Fruit fly (Drosophila melanogaster): ENCODE data around the gene Mi-2.
A peak's percentile ranks its signal among the peaks of the same experiment; 100 is the strongest.

The Mi-2 gene

dm6 chr3L:19867238-19867637 lies 42.8 kb downstream of the Mi-2 start:
- TF ChIP-seq Jra (GFP tag; optimal IDR thresholded peaks at IDR 0.05), result no peak

- TF ChIP-seq Rel (GFP tag; optimal IDR thresholded peaks at IDR 0.05) (no peak), Rel (tag; optimal IDR thresholded peaks at IDR 0.05) (peak; percentile 16), usp (GFP tag; optimal IDR thresholded peaks at IDR 0.05) (no peak), dl (GFP tag; optimal IDR thresholded peaks at IDR 0.05; ENCODE audit: insufficient read depth in 1 of 2, partially characterized antibody in 2 of 2) (no peak), rgr (GFP tag; optimal IDR thresholded peaks at IDR 0.05) (peak; percentile 25), jim (GFP tag; optimal IDR thresholded peaks at IDR 0.05) (no peak), Myc (optimal IDR thresholded peaks at IDR 0.05) (peak; percentile 37), psq (GFP tag; optimal IDR thresholded peaks at IDR 0.05) (peak; percentile 11), Dif (GFP tag; optimal IDR thresholded peaks at IDR 0.05; ENCODE audit: partially characterized antibody) (peak; percentile 5), h (GFP tag; optimal IDR thresholded peaks at IDR 0.05) (peak; percentile 23), Hr83 (GFP tag; optimal IDR thresholded peaks at IDR 0.05; ENCODE audit: poor library complexity, severe bottlenecking) (peak; percentile 38), sage (GFP tag; optimal IDR thresholded peaks at IDR 0.05) (peak; percentile 23)
These were observed 48.8 kb downstream of the Mi-2 start for dm6 chr3L:19861215-19861614.

- TF ChIP-seq Sp1 (GFP tag; optimal IDR thresholded peaks at IDR 0.05), result no peak
- TF ChIP-seq Abd-B (GFP tag; optimal IDR thresholded peaks at IDR 0.05), result no peak
- no peak for TF ChIP-seq CrebA (GFP tag; optimal IDR thresholded peaks at IDR 0.05; ENCODE audit: borderline replicate concordance)
- no peak for TF ChIP-seq Vsx2 (GFP tag; optimal IDR thresholded peaks at IDR 0.05; ENCODE audit: partially characterized antibody)
- TF ChIP-seq Hnf4 (GFP tag; optimal IDR thresholded peaks at IDR 0.05), result no peak
- no peak for TF ChIP-seq Myc (optimal IDR thresholded peaks at IDR 0.05)
- TF ChIP-seq GATAd (GFP tag; optimal IDR thresholded peaks at IDR 0.05), result no peak
- no peak for TF ChIP-seq psq (GFP tag; optimal IDR thresholded peaks at IDR 0.05)
- TF ChIP-seq dl (GFP tag; optimal IDR thresholded peaks at IDR 0.05; ENCODE audit: insufficient read depth in 1 of 2, partially characterized antibody in 2 of 2), result no peak
- no peak for TF ChIP-seq tai (GFP tag; optimal IDR thresholded peaks at IDR 0.05)
- no peak for TF ChIP-seq dsf (GFP tag; optimal IDR thresholded peaks at IDR 0.05; ENCODE audit: borderline replicate concordance)
- TF ChIP-seq lola (GFP tag; optimal IDR thresholded peaks at IDR 0.05), result no peak
- TF ChIP-seq Rel (GFP tag; optimal IDR thresholded peaks at IDR 0.05), result no peak
- no peak for TF ChIP-seq Rel (tag; optimal IDR thresholded peaks at IDR 0.05)
- no peak for TF ChIP-seq Mio (GFP tag; optimal IDR thresholded peaks at IDR 0.05)
- TF ChIP-seq jim (GFP tag; optimal IDR thresholded peaks at IDR 0.05), result no peak
These were observed 52.0 kb downstream of the Mi-2 start for dm6 chr3L:19857923-19858490.

- TF ChIP-seq CG9705 (GFP tag; optimal IDR thresholded peaks at IDR 0.05) (no peak), sage (GFP tag; optimal IDR thresholded peaks at IDR 0.05) (no peak), tai (GFP tag; optimal IDR thresholded peaks at IDR 0.05) (no peak), Hnf4 (GFP tag; optimal IDR thresholded peaks at IDR 0.05) (no peak), HLH106 (tag; optimal IDR thresholded peaks at IDR 0.05) (no peak), Hr83 (GFP tag; optimal IDR thresholded peaks at IDR 0.05; ENCODE audit: poor library complexity, severe bottlenecking) (no peak), rgr (GFP tag; optimal IDR thresholded peaks at IDR 0.05) (no peak), Hr78 (GFP tag; optimal IDR thresholded peaks at IDR 0.05) (no peak), Abd-B (GFP tag; optimal IDR thresholded peaks at IDR 0.05) (no peak), dmrt93B (GFP tag; optimal IDR thresholded peaks at IDR 0.05) (no peak), woc (GFP tag; optimal IDR thresholded peaks at IDR 0.05) (no peak), br (GFP tag; optimal IDR thresholded peaks at IDR 0.05) (no peak), Vsx2 (GFP tag; optimal IDR thresholded peaks at IDR 0.05; ENCODE audit: partially characterized antibody) (no peak), pan (optimal IDR thresholded peaks at IDR 0.05) (no peak)
These were observed 61.9 kb downstream of the Mi-2 start for dm6 chr3L:19848080-19848479.

dm6 chr3L:19846960-19847359 lies 63.1 kb downstream of the Mi-2 start:
- TF ChIP-seq Hnf4 (GFP tag; optimal IDR thresholded peaks at IDR 0.05), result no peak
- TF ChIP-seq Myc (optimal IDR thresholded peaks at IDR 0.05), result no peak
- no peak for TF ChIP-seq Vsx2 (GFP tag; optimal IDR thresholded peaks at IDR 0.05; ENCODE audit: partially characterized antibody)
- TF ChIP-seq GATAd (GFP tag; optimal IDR thresholded peaks at IDR 0.05), result no peak
- TF ChIP-seq h (GFP tag; optimal IDR thresholded peaks at IDR 0.05), result no peak
- TF ChIP-seq Hr83 (GFP tag; optimal IDR thresholded peaks at IDR 0.05; ENCODE audit: poor library complexity, severe bottlenecking), result peak; percentile 88
- TF ChIP-seq foxo (GFP tag; optimal IDR thresholded peaks at IDR 0.05), result peak in 1 of 2 experiments; percentile 2
- no peak for TF ChIP-seq CG9705 (GFP tag; optimal IDR thresholded peaks at IDR 0.05)

Measured in whole organism, wandering third instar larva.